Worm (Caenorhabditis elegans) whole organism, midembryonic: ENCODE measurements around the gene abf-6.

Experiments
- T22C8.4 ChIP-seq: fragments of 200-800 bp; sonication (Bioruptor generic); IDR thresholded peaks from 2 replicates; pipeline ENCODE4 v1.3.6; 2022; ENCODE audit warnings: missing genetic modification characterization, missing compliant biosample characterization
- cog-1 ChIP-seq: sonication (generic microtip); optimal IDR thresholded peaks from 2 replicates; lab custom pipeline; 2016; ENCODE audit warnings: missing genetic modification characterization, missing compliant biosample characterization
- flt-1 ChIP-seq: fragments of 200-800 bp; sonication (Bioruptor generic); IDR thresholded peaks from 2 replicates; pipeline ENCODE4 v1.3.6; 2022; ENCODE audit warnings: missing genetic modification characterization, missing compliant biosample characterization
- klf-2 ChIP-seq: fragments of 200-800 bp; sonication (Bioruptor generic); conservative IDR thresholded peaks from 2 replicates; pipeline ENCODE4 v1.3.6; 2022; ENCODE audit warnings: missing genetic modification reagents, missing genetic modification characterization, missing compliant biosample characterization
- med-1 ChIP-seq: sonication (generic microtip); optimal IDR thresholded peaks from 2 replicates; lab custom pipeline; 2017; ENCODE audit warnings: missing genetic modification characterization, mild to moderate bottlenecking, missing compliant biosample characterization, antibody characterized with exemption, missing genetic modification reagents; ENCODE audit not compliant: insufficient read depth
- ref-1 ChIP-seq: fragments of 200-800 bp; sonication (Bioruptor generic); conservative IDR thresholded peaks from 2 replicates; pipeline ENCODE4 v1.3.6; 2022; ENCODE audit warnings: missing genetic modification reagents, missing genetic modification characterization, missing compliant biosample characterization
- tab-1 ChIP-seq: fragments of 200-800 bp; sonication (Bioruptor generic); IDR thresholded peaks from 2 replicates; pipeline ENCODE4 v1.3.6; 2022; ENCODE audit warnings: missing genetic modification characterization, missing compliant biosample characterization
- ztf-23 ChIP-seq: fragments of 200-800 bp; sonication (Bioruptor generic); IDR thresholded peaks from 2 replicates; pipeline ENCODE4 v1.3.6; 2022; ENCODE audit warnings: missing genetic modification reagents, missing genetic modification characterization, missing compliant biosample characterization
- ztf-29 ChIP-seq: fragments of 200-800 bp; sonication (Bioruptor generic); IDR thresholded peaks from 2 replicates; pipeline ENCODE4 v1.3.6; 2022; ENCODE audit warnings: missing genetic modification reagents, missing genetic modification characterization, missing compliant biosample characterization

The abf-6 gene

ce11 chrX:12808085-12808922 is 14.4 kb downstream of the abf-6 start, which contains the start of gene nhr-27:
Gene nhr-27, minus strand, starts transcription at chrX:12808318.
- TF ChIP-seq cog-1 (tag; lab: Kevin White, UChicago) = no peak
- no peak for TF ChIP-seq tab-1 (GFP tag; lab: Robert Waterston, UW)
- TF ChIP-seq ztf-29 (GFP tag; lab: Robert Waterston, UW) = no peak
- TF ChIP-seq T22C8.4 = no peak
- no peak for TF ChIP-seq flt-1 (GFP tag; lab: Robert Waterston, UW)

- TF ChIP-seq flt-1 (GFP tag; lab: Robert Waterston, UW) = no peak
- no peak for TF ChIP-seq T22C8.4
- no peak for TF ChIP-seq ref-1 (GFP tag; lab: Robert Waterston, UW)
- TF ChIP-seq ztf-29 (GFP tag; lab: Robert Waterston, UW) = no peak
- no peak for TF ChIP-seq klf-2
- no peak for TF ChIP-seq med-1 (GFP tag; lab: Kevin White, UChicago)
- TF ChIP-seq cog-1 (tag; lab: Kevin White, UChicago) = no peak
- TF ChIP-seq tab-1 (GFP tag; lab: Robert Waterston, UW) = no peak
- TF ChIP-seq ztf-23 (GFP tag; lab: Robert Waterston, UW) = no peak
These were observed 19.6 kb downstream of the abf-6 start, which contains the start of gene gei-3 for ce11 chrX:12813539-12813938. Gene gei-3, minus strand, starts transcription at chrX:12813639.

DNA sequence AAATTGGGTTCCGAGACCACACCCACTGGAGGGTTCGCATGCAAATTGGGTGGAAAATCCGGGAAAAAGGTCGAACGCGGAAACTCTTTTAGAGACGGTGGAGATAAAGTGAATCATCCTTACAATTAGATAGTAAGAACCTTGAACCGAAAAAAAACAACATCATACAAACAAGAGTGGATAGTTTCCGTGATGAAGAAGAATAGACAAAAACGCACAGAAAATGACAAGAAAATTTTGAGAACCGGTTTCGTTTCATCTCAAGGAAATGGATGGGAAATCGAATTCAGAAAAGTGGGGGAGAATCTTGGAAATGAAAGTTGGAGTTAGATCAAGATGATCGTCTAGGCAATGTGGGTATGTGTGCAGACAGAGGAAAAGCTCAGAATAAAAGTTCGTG is 21.4 kb downstream of the abf-6 start:
- TF ChIP-seq tab-1 (GFP tag; lab: Robert Waterston, UW) = no peak
- TF ChIP-seq ref-1 (GFP tag; lab: Robert Waterston, UW) = no peak
- no peak for TF ChIP-seq T22C8.4
- TF ChIP-seq med-1 (GFP tag; lab: Kevin White, UChicago) = no peak
- no peak for TF ChIP-seq klf-2
- TF ChIP-seq cog-1 (tag; lab: Kevin White, UChicago) = no peak
- no peak for TF ChIP-seq ztf-23 (GFP tag; lab: Robert Waterston, UW)
- no peak for TF ChIP-seq ztf-29 (GFP tag; lab: Robert Waterston, UW)
- no peak for TF ChIP-seq flt-1 (GFP tag; lab: Robert Waterston, UW)

- TF ChIP-seq ztf-23 (GFP tag; lab: Robert Waterston, UW) = no peak
- TF ChIP-seq ztf-29 (GFP tag; lab: Robert Waterston, UW) = no peak
- no peak for TF ChIP-seq cog-1 (tag; lab: Kevin White, UChicago)
- no peak for TF ChIP-seq tab-1 (GFP tag; lab: Robert Waterston, UW)
- TF ChIP-seq ref-1 (GFP tag; lab: Robert Waterston, UW) = no peak
- TF ChIP-seq T22C8.4 = no peak
- TF ChIP-seq flt-1 (GFP tag; lab: Robert Waterston, UW) = no peak
- TF ChIP-seq med-1 (GFP tag; lab: Kevin White, UChicago) = no peak
These were observed 24.9 kb downstream of the abf-6 start for ce11 chrX:12818768-12819167.

DNA sequence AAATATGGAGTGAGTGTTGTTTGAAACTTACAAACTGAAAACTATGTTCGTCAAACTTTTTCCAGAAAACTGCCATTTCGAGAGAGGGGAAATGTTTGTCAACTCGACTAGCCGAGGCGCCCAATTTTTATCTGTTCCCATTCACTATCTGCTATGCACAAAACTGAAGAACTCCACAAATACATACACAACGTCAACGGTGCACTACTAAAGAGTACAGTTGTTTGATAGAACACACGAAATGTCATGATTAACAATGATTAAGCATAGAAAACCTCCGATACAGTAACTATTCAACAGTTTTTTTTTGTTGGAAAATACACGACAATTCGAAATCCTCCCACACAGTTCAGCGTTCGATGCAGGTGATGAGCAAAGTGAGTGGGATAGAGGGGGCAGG is 25.6 kb downstream of the abf-6 start:
- TF ChIP-seq tab-1 (GFP tag; lab: Robert Waterston, UW) (no peak), ztf-23 (GFP tag; lab: Robert Waterston, UW) (no peak), T22C8.4 (no peak), ztf-29 (GFP tag; lab: Robert Waterston, UW) (no peak), flt-1 (GFP tag; lab: Robert Waterston, UW) (no peak), ref-1 (GFP tag; lab: Robert Waterston, UW) (no peak), med-1 (GFP tag; lab: Kevin White, UChicago) (no peak), klf-2 (no peak), cog-1 (tag; lab: Kevin White, UChicago) (no peak)

DNA sequence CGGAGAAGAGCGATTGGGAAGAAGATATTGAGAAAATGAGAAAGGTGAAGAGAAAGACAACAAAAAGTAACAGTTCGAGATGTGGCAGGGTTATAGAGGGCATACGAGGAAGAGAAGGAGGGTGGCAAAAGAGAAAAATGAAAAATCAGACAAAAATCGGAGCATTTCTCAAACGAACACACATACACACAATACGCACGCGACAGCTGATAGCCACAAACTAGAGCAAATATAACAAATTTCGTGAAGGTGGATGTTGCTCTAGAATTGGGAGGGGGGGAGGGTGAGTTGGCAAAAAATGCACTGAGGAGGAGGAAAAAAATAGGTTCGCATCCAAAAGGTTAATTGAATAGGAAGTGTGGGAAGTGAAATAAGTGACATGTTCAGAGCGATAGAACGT is 31.3 kb downstream of the abf-6 start:
- no peak for TF ChIP-seq ref-1 (GFP tag; lab: Robert Waterston, UW)
- TF ChIP-seq T22C8.4 = no peak
- TF ChIP-seq ztf-23 (GFP tag; lab: Robert Waterston, UW) = no peak
- TF ChIP-seq tab-1 (GFP tag; lab: Robert Waterston, UW) = no peak
- no peak for TF ChIP-seq ztf-29 (GFP tag; lab: Robert Waterston, UW)
- TF ChIP-seq cog-1 (tag; lab: Kevin White, UChicago) = no peak
- TF ChIP-seq klf-2 = no peak
- TF ChIP-seq flt-1 (GFP tag; lab: Robert Waterston, UW) = no peak
- TF ChIP-seq med-1 (GFP tag; lab: Kevin White, UChicago) = no peak

DNA sequence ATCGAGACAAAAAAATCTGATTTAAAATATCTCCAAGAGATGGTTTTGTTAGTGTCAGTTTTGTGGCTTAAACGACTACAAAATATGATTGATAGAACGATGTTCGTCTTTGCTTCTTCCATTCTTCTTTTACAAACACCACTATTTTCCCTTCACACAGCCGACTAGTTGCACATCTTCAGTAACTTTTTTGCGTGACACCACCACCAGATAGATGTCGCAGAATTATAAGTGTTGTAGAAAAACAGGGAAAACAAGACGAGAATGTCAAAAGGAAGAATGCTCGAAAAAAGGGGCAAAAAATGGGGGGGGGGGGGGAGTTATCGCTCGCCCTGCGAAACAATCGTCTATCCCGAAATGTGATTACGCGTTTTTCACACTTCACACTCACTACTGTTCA is 32.9 kb downstream of the abf-6 start:
- TF ChIP-seq flt-1 (GFP tag; lab: Robert Waterston, UW) (no peak), cog-1 (tag; lab: Kevin White, UChicago) (no peak), med-1 (GFP tag; lab: Kevin White, UChicago) (no peak), ztf-29 (GFP tag; lab: Robert Waterston, UW) (no peak), T22C8.4 (no peak), ztf-23 (GFP tag; lab: Robert Waterston, UW) (no peak), tab-1 (GFP tag; lab: Robert Waterston, UW) (no peak), ref-1 (GFP tag; lab: Robert Waterston, UW) (no peak), klf-2 (no peak)

- TF ChIP-seq tab-1 (GFP tag; lab: Robert Waterston, UW) (no peak), ztf-23 (GFP tag; lab: Robert Waterston, UW) (no peak), cog-1 (tag; lab: Kevin White, UChicago) (no peak), flt-1 (GFP tag; lab: Robert Waterston, UW) (no peak), T22C8.4 (no peak), klf-2 (no peak), med-1 (GFP tag; lab: Kevin White, UChicago) (no peak), ztf-29 (GFP tag; lab: Robert Waterston, UW) (no peak), ref-1 (GFP tag; lab: Robert Waterston, UW) (no peak)
These were observed 34.0 kb downstream of the abf-6 start for ce11 chrX:12827741-12828408.
